Worm (Caenorhabditis elegans): ENCODE results near the gene nlp-59.

Gene nlp-59

DNA sequence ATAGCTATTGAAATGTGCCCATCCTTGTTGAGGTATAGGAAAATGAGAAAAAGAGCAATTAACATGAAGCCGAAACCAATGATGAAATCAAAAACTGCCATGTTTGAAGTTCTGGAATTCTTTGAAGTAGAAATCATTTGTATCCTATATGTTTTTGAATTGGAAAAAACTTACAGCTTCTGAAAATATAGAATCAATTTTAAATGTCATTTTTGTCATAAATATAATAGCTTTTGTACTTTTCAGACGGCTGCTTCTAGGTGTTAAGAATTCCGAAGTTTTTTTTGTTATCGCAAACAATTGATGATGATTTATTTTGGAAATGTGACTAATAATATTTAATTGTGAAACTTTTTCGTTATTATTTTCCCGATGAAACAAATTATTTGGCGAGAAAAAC lies 24.2 kb upstream of the nlp-59 start, which contains the start of gene C30G7.4:
TSS of gene C30G7.4 (minus strand) at position 101 of the 400 bp plus-strand sequence.
- TF ChIP-seq mls-2 (tag; optimal IDR thresholded peaks at IDR 0.05): no peak
- no peak for TF ChIP-seq elt-3 (tag; optimal IDR thresholded peaks at IDR 0.05)
- no peak for TF ChIP-seq ceh-43 (GFP tag; optimal IDR thresholded peaks at IDR 0.05)
- no peak for TF ChIP-seq mab-5 (tag; optimal IDR thresholded peaks at IDR 0.05)
- no peak for TF ChIP-seq blmp-1 (tag; optimal IDR thresholded peaks at IDR 0.05)
- no peak for TF ChIP-seq flh-1 (GFP tag; optimal IDR thresholded peaks at IDR 0.05)
- no peak for TF ChIP-seq sem-2 (GFP tag; optimal IDR thresholded peaks at IDR 0.05)
- TF ChIP-seq lin-13 (tag; optimal IDR thresholded peaks at IDR 0.05): no peak
- TF ChIP-seq nhr-237 (tag; optimal IDR thresholded peaks at IDR 0.05): no peak

DNA sequence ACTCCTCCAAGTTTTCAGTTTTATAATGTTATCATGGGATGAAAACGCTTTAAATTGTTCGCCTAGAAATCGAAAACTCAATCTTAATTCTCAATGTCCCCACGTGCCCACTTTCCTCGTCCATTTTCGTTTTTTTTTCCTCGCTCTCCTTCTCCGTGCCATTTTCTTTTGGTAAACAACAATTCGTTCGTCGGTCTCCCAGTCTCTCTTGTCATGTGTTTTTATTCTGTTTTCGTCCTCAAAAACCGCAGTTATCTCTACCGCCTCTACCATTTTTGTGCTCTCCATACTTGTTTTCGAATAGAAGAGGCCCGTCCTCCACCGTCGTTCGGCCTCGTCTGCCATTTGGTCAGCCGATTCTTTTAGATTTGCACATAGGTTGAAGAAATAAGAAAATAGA lies 22.7 kb upstream of the nlp-59 start:
- TF ChIP-seq elt-3 (tag; optimal IDR thresholded peaks at IDR 0.05) (no peak), drap-1 (GFP tag; optimal IDR thresholded peaks at IDR 0.05) (no peak), mep-1 (tag; optimal IDR thresholded peaks at IDR 0.05) (no peak), sem-2 (GFP tag; optimal IDR thresholded peaks at IDR 0.05) (no peak), nhr-2 (tag; optimal IDR thresholded peaks at IDR 0.05) (no peak), flh-1 (GFP tag; optimal IDR thresholded peaks at IDR 0.05) (no peak), M03D4.4 (tag; optimal IDR thresholded peaks at IDR 0.05) (no peak), ceh-39 (tag; optimal IDR thresholded peaks at IDR 0.05) (no peak), ces-1 (GFP tag; optimal IDR thresholded peaks at IDR 0.05) (no peak), pha-4 (tag; optimal IDR thresholded peaks at IDR 0.05) (no peak), lsy-2 (tag; optimal IDR thresholded peaks at IDR 0.05) (no peak)

- no peak for TF ChIP-seq blmp-1 (tag; optimal IDR thresholded peaks at IDR 0.05)
- TF ChIP-seq snpc-4 (tag; optimal IDR thresholded peaks at IDR 0.05): no peak
- TF ChIP-seq sem-2 (GFP tag; optimal IDR thresholded peaks at IDR 0.05): no peak
- no peak for TF ChIP-seq nhr-237 (tag; optimal IDR thresholded peaks at IDR 0.05)
- TF ChIP-seq nhr-76 (tag; optimal IDR thresholded peaks at IDR 0.05): no peak
- no peak for TF ChIP-seq unc-62 (GFP tag; optimal IDR thresholded peaks at IDR 0.05)
- no peak for TF ChIP-seq bed-3 (GFP tag; optimal IDR thresholded peaks at IDR 0.05)
- TF ChIP-seq nhr-2 (tag; optimal IDR thresholded peaks at IDR 0.05): no peak
- no peak for TF ChIP-seq unc-39 (tag; optimal IDR thresholded peaks at IDR 0.05)
These were observed 21.8 kb upstream of the nlp-59 start, which contains the start of gene hil-1 for ce11 chrV:14949477-14949876. Gene hil-1, plus strand, starts transcription at chrV:14949777.

ce11 chrV:14954633-14955032 lies 16.6 kb upstream of the nlp-59 start, which contains the start of gene C30G7.5:
Gene C30G7.5, minus strand, starts transcription at chrV:14954733.
- TF ChIP-seq drap-1 (GFP tag; optimal IDR thresholded peaks at IDR 0.05) (no peak), flh-1 (GFP tag; optimal IDR thresholded peaks at IDR 0.05) (no peak), ceh-83 (GFP tag; optimal IDR thresholded peaks at IDR 0.05) (no peak), nhr-28 (tag; optimal IDR thresholded peaks at IDR 0.05) (no peak), snpc-4 (tag; optimal IDR thresholded peaks at IDR 0.05) (no peak), nhr-76 (tag; optimal IDR thresholded peaks at IDR 0.05) (no peak), ces-1 (GFP tag; optimal IDR thresholded peaks at IDR 0.05) (no peak), sptf-1 (tag; optimal IDR thresholded peaks at IDR 0.05) (no peak)

DNA sequence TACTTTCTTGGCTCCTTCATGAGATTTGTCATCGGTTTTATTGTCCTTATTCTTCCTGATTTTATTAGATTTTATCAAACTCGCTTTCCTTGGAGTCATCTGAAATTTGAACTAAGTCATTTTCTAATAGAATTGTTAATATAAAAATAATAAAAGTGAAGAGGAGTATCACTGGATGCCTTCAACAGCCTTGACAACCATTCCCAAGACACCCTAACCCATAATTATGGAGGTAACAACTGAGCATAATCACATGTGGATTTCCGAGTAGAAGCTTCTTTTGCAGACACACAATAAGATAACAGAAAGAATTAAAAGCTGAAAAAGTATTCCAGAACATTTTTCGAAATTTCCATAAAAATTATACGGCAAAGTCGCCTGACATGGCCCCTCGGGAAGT lies 15.6 kb upstream of the nlp-59 start, which contains the start of gene F02D8.9:
TSS of gene F02D8.9 (minus strand) at position 101 of the 400 bp plus-strand sequence.
- no peak for TF ChIP-seq unc-62 (GFP tag; optimal IDR thresholded peaks at IDR 0.05)

DNA sequence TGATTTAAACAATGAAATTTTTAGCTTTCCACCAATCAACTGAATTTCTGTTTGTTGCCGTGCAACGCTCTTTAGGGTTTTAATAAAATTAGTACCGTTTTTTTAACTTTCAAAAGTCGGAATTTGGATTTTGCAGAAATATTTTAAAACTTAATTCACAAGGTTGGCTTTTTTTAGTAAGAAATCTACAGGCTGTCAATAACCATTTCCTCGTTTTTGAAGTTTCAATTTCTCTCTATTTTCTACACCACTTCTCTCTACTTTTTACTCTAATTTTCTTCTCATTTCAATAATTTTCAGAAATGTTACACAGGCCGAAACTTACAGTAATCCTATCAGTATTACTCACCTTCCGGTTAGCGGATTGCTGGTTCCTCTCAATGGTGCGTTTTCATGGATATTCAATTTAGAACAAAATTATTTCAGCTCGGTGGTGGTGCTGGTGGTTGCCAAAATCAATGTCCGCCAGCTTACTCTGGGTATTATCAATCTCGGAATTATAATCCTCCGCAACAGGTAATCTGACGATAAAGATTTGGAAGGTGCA lies 7.0 kb downstream of the nlp-59 start, which contains the start of the genes grd-12 and F02D8.1:
TSS of gene grd-12 (plus strand) at position 301 of the 547 bp plus-strand sequence.
TSS of gene F02D8.1 (minus strand) at position 497 of the 547 bp plus-strand sequence.
- TF ChIP-seq elt-3 (tag; optimal IDR thresholded peaks at IDR 0.05) (no peak), M03D4.4 (tag; optimal IDR thresholded peaks at IDR 0.05) (no peak), mep-1 (tag; optimal IDR thresholded peaks at IDR 0.05) (no peak), ceh-39 (tag; optimal IDR thresholded peaks at IDR 0.05) (no peak), ces-1 (GFP tag; optimal IDR thresholded peaks at IDR 0.05) (no peak), nhr-237 (tag; optimal IDR thresholded peaks at IDR 0.05) (no peak), unc-62 (GFP tag; optimal IDR thresholded peaks at IDR 0.05) (no peak), sptf-1 (tag; optimal IDR thresholded peaks at IDR 0.05) (no peak), mab-5 (tag; optimal IDR thresholded peaks at IDR 0.05) (no peak), nhr-28 (tag; optimal IDR thresholded peaks at IDR 0.05) (no peak), unc-120 (tag; optimal IDR thresholded peaks at IDR 0.05; ENCODE audit: poor library complexity, severe bottlenecking) (no peak)

DNA sequence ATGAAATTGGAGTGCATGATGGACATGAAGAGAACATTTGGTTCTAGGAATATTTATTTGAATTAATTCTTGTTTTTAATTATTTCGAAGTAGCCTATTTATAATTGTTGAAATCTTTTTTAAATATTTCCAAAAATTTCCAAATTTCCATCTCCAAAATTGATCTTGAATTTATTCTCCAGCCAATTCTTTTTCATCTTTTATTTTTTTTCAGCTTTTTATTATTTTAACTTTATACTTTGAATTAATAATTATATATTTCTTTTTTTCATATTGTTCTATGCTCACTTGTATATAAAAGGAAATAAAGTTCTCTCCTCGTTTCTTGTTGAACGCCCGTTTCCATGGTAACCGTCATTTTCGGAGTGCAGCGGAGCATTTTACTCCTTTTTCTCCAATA lies 8.7 kb downstream of the nlp-59 start, which contains the start of gene xbx-1:
TSS of gene xbx-1 (plus strand) at position 301 of the 400 bp plus-strand sequence.
- TF ChIP-seq drap-1 (GFP tag; optimal IDR thresholded peaks at IDR 0.05): no peak
- no peak for TF ChIP-seq sem-2 (GFP tag; optimal IDR thresholded peaks at IDR 0.05)
- TF ChIP-seq nhr-76 (tag; optimal IDR thresholded peaks at IDR 0.05): no peak
- TF ChIP-seq unc-62 (GFP tag; optimal IDR thresholded peaks at IDR 0.05): no peak
- no peak for TF ChIP-seq unc-39 (tag; optimal IDR thresholded peaks at IDR 0.05)
- no peak for TF ChIP-seq mab-5 (tag; optimal IDR thresholded peaks at IDR 0.05)
- TF ChIP-seq ceh-39 (tag; optimal IDR thresholded peaks at IDR 0.05): no peak
- TF ChIP-seq ztf-11 (tag; optimal IDR thresholded peaks at IDR 0.05): no peak
- TF ChIP-seq tbx-8 (GFP tag; optimal IDR thresholded peaks at IDR 0.05): no peak
- no peak for TF ChIP-seq lin-32 (GFP tag; optimal IDR thresholded peaks at IDR 0.05)
- TF ChIP-seq cnd-1 (tag; optimal IDR thresholded peaks at IDR 0.05): no peak
